Worm (Caenorhabditis elegans) whole organism, L4 larva: ENCODE results near the gene srh-183.

Experiments used
- D1046.2 ChIP-seq: fragments of 200-800 bp; sonication (Bioruptor generic); IDR thresholded peaks from 2 replicates; pipeline ENCODE4 v1.3.6; 2022; ENCODE audit warnings: missing genetic modification characterization, missing compliant biosample characterization
- F10B5.3 ChIP-seq: sonication (generic microtip); optimal IDR thresholded peaks from 2 replicates; lab custom pipeline; 2016; ENCODE audit warnings: mild to moderate bottlenecking, missing genetic modification characterization, missing compliant biosample characterization
- F37D6.2 ChIP-seq: sonication (generic microtip); optimal IDR thresholded peaks from 2 replicates; lab custom pipeline; 2016; ENCODE audit warnings: mild to moderate bottlenecking, missing genetic modification characterization, missing compliant biosample characterization
- F44E2.7 ChIP-seq: fragments of 200-800 bp; sonication (Bioruptor generic); IDR thresholded peaks from 2 replicates; pipeline ENCODE4 v2.1.2; 2022; ENCODE audit warnings: missing genetic modification characterization, missing compliant biosample characterization
- F49E8.2 ChIP-seq: sonication (generic microtip); optimal IDR thresholded peaks from 2 replicates; lab custom pipeline; 2016; ENCODE audit warnings: missing compliant biosample characterization, mild to moderate bottlenecking, missing genetic modification characterization, borderline replicate concordance
- R02D3.7 ChIP-seq: fragments of 150-350 bp; sonication (generic microtip); optimal IDR thresholded peaks from 3 replicates; lab custom pipeline; 2014; ENCODE audit warnings: missing biosample characterization, missing genetic modification characterization
- T26A8.4 ChIP-seq: fragments of 200-800 bp; sonication (Bioruptor generic); IDR thresholded peaks from 2 replicates; pipeline ENCODE4 v1.3.6; 2022; ENCODE audit warnings: missing genetic modification characterization, missing compliant biosample characterization
- Y105C5A.15 ChIP-seq: fragments of 200-800 bp; sonication (Bioruptor generic); IDR thresholded peaks from 2 replicates; pipeline ENCODE4 v1.3.6; 2022; ENCODE audit warnings: missing genetic modification characterization, missing compliant biosample characterization
- ZK546.5 ChIP-seq, 2 experiments: sonication (generic microtip); optimal IDR thresholded peaks; 2 replicates each; lab custom pipeline; 2017; ENCODE audit warnings: missing biosample characterization in 2 of 2, missing genetic modification characterization in 2 of 2
- aha-1 ChIP-seq: fragments of 150-350 bp; peaks from one replicate; lab custom pipeline; 2014; ENCODE audit warnings: missing biosample characterization, missing genetic modification characterization
- ama-1 ChIP-seq: fragments of 150-350 bp; optimal IDR thresholded peaks from 2 replicates; lab custom pipeline; 2014; ENCODE audit warnings: inconsistent platforms, mixed read lengths
- ceh-28 ChIP-seq: fragments of 150-350 bp; optimal IDR thresholded peaks from 2 replicates; lab custom pipeline; 2014; ENCODE audit warnings: missing biosample characterization, missing genetic modification reagents, missing genetic modification characterization
- ceh-44 ChIP-seq: fragments of 200-800 bp; sonication (Bioruptor generic); IDR thresholded peaks from 2 replicates; pipeline ENCODE4 v1.3.6; 2022; ENCODE audit warnings: missing genetic modification reagents, missing genetic modification characterization, missing compliant biosample characterization
- ceh-82 ChIP-seq: sonication (generic microtip); optimal IDR thresholded peaks from 2 replicates; lab custom pipeline; 2017; ENCODE audit warnings: missing biosample characterization, missing genetic modification characterization
- ctbp-1 ChIP-seq: fragments of 200-800 bp; sonication (Bioruptor generic); IDR thresholded peaks from 2 replicates; pipeline ENCODE4 v1.3.6; 2022; ENCODE audit warnings: missing genetic modification reagents, missing genetic modification characterization, missing compliant biosample characterization
- dmd-6 ChIP-seq: fragments of 200-800 bp; sonication (Bioruptor generic); IDR thresholded peaks from 2 replicates; pipeline ENCODE4 v1.3.6; 2022; ENCODE audit warnings: missing genetic modification reagents, missing genetic modification characterization, missing compliant biosample characterization
- dmd-8 ChIP-seq: fragments of 200-800 bp; sonication (Bioruptor generic); IDR thresholded peaks from 2 replicates; pipeline ENCODE4 v1.3.6; 2022; ENCODE audit warnings: missing genetic modification characterization, missing compliant biosample characterization
- dmd-9 ChIP-seq: fragments of 200-800 bp; sonication (Bioruptor generic); IDR thresholded peaks from 2 replicates; pipeline ENCODE4 v1.3.6; 2022; ENCODE audit warnings: missing genetic modification reagents, missing genetic modification characterization, missing compliant biosample characterization
- duxl-1 ChIP-seq: sonication (generic microtip); optimal IDR thresholded peaks from 2 replicates; lab custom pipeline; 2016; ENCODE audit warnings: mild to moderate bottlenecking, missing genetic modification characterization, moderate library complexity, missing compliant biosample characterization; ENCODE audit not compliant: poor library complexity
- dve-1 ChIP-seq: sonication (generic microtip); optimal IDR thresholded peaks from 2 replicates; lab custom pipeline; 2017; ENCODE audit warnings: antibody characterized with exemption, mild to moderate bottlenecking, missing genetic modification characterization, missing compliant biosample characterization; ENCODE audit not compliant: insufficient read depth
- fkh-10 ChIP-seq: fragments of 150-350 bp; optimal IDR thresholded peaks from 2 replicates; lab custom pipeline; 2014; ENCODE audit warnings: missing biosample characterization, missing genetic modification reagents, missing genetic modification characterization
- hlh-11 ChIP-seq: fragments of 200-800 bp; sonication (Bioruptor generic); optimal IDR thresholded peaks from 2 replicates; lab custom pipeline; 2018; ENCODE audit warnings: mild to moderate bottlenecking, missing genetic modification characterization, missing compliant biosample characterization
- lin-13 ChIP-seq: fragments of 150-350 bp; optimal IDR thresholded peaks from 2 replicates; lab custom pipeline; 2014; ENCODE audit warnings: missing biosample characterization, missing genetic modification reagents, missing genetic modification characterization
- lin-29 ChIP-seq: fragments of 200-800 bp; sonication (Bioruptor generic); IDR thresholded peaks from 2 replicates; pipeline ENCODE4 v1.3.6; 2022; ENCODE audit warnings: missing genetic modification reagents, missing genetic modification characterization, missing compliant biosample characterization
- lin-38 ChIP-seq: fragments of 200-800 bp; sonication (Bioruptor generic); IDR thresholded peaks from 2 replicates; pipeline ENCODE4 v1.3.6; 2022; ENCODE audit warnings: missing genetic modification reagents, missing genetic modification characterization, missing compliant biosample characterization
- lir-3 ChIP-seq: sonication (generic microtip); optimal IDR thresholded peaks from 2 replicates; lab custom pipeline; 2016; ENCODE audit warnings: mild to moderate bottlenecking, missing genetic modification characterization, missing compliant biosample characterization
- lsy-2 ChIP-seq, 2 experiments: fragments of 150-350 bp in 1 of 2; sonication (generic microtip) in 1 of 2; optimal IDR thresholded peaks; 2 replicates each; lab custom pipeline; 2014 to 2017; ENCODE audit warnings: missing biosample characterization in 2 of 2, missing genetic modification characterization in 2 of 2
- madf-9 ChIP-seq: fragments of 200-800 bp; sonication (Bioruptor generic); conservative IDR thresholded peaks from 2 replicates; pipeline ENCODE4 v1.3.6; 2022; ENCODE audit warnings: missing genetic modification reagents, missing genetic modification characterization, missing compliant biosample characterization
- mdt-29 ChIP-seq: fragments of 200-800 bp; sonication (Bioruptor generic); IDR thresholded peaks from 2 replicates; pipeline ENCODE4 v1.3.6; 2022; ENCODE audit warnings: missing genetic modification reagents, missing genetic modification characterization, missing compliant biosample characterization
- mxl-2 ChIP-seq: fragments of 200-800 bp; sonication (Bioruptor generic); conservative IDR thresholded peaks from 2 replicates; pipeline ENCODE4 v1.3.6; 2022; ENCODE audit warnings: missing genetic modification reagents, missing genetic modification characterization, missing compliant biosample characterization
- nhr-10 ChIP-seq: fragments of 150-350 bp; optimal IDR thresholded peaks from 2 replicates; lab custom pipeline; 2014; ENCODE audit warnings: missing biosample characterization, missing genetic modification characterization
- nhr-102 ChIP-seq: sonication (generic microtip); optimal IDR thresholded peaks from 2 replicates; lab custom pipeline; 2016; ENCODE audit warnings: mild to moderate bottlenecking, missing genetic modification characterization, moderate library complexity, missing compliant biosample characterization
- nhr-111 ChIP-seq: fragments of 200-800 bp; sonication (Bioruptor generic); optimal IDR thresholded peaks from 2 replicates; lab custom pipeline; 2018; ENCODE audit warnings: mild to moderate bottlenecking, missing genetic modification characterization, missing compliant biosample characterization
- nhr-77 ChIP-seq: fragments of 150-350 bp; optimal IDR thresholded peaks from 2 replicates; lab custom pipeline; 2014; ENCODE audit warnings: missing biosample characterization, missing genetic modification characterization
- tag-97 ChIP-seq: fragments of 200-800 bp; sonication (Bioruptor generic); IDR thresholded peaks from 2 replicates; pipeline ENCODE4 v1.3.6; 2022; ENCODE audit warnings: missing genetic modification characterization, missing compliant biosample characterization
- unc-39 ChIP-seq: sonication (generic microtip); optimal IDR thresholded peaks from 2 replicates; lab custom pipeline; 2017; ENCODE audit warnings: missing biosample characterization, missing genetic modification characterization
- unc-62 ChIP-seq, 3 experiments: fragments of 150-350 bp in 1 of 3; sonication (generic microtip); optimal IDR thresholded peaks in 2 of 3; peaks in 1 of 3; 1 replicate in 1 of 3; 2 replicates in 2 of 3; lab custom pipeline; 2014 to 2017; ENCODE audit warnings: missing biosample characterization in 3 of 3, missing genetic modification characterization in 3 of 3, missing genetic modification reagents in 3 of 3, missing genotype in 1 of 3
- vab-7 ChIP-seq: fragments of 200-800 bp; sonication (Bioruptor generic); IDR thresholded peaks from 2 replicates; pipeline ENCODE4 v1.3.6; 2022; ENCODE audit warnings: missing genetic modification reagents, missing genetic modification characterization, missing compliant biosample characterization
- zag-1 ChIP-seq: fragments of 150-350 bp; optimal IDR thresholded peaks from 2 replicates; lab custom pipeline; 2014; ENCODE audit warnings: missing biosample characterization, missing genetic modification characterization
- zfp-2 ChIP-seq: sonication (generic microtip); optimal IDR thresholded peaks from 2 replicates; lab custom pipeline; 2016; ENCODE audit warnings: mild to moderate bottlenecking, missing genetic modification characterization, missing compliant biosample characterization
- ztf-7 ChIP-seq: fragments of 150-350 bp; optimal IDR thresholded peaks from 2 replicates; lab custom pipeline; 2014; ENCODE audit warnings: missing biosample characterization, missing genetic modification characterization

The srh-183 gene

DNA sequence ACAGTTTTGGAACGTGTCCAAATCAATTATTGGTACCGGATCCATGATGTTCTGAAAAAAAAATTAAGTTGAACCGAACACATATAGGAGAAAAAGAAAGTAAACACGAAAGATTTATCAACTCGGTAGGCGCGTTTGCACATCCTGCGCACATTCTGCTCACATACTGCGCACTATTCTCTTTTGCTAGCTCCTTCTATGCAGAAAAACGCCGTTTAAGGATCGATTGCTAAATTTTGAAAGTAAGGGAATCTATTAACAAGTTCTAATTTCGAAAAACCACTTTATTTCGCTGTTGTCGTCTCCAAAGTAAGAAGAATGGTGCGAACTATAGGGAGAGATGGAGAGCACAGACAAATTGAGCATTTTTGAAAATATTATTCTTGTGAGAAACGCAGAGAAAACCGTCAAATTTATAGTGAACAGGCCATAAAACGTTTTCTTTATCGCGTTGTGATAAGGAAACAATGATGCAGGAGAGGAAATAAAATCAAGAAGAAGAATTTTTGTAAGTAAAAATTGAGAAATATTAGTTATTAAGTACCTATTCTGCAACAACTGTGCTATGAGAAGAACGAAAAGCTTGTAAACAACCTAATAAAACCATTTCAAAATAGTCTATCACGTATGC is 3.8 kb upstream of the srh-183 start, which contains the start of gene Y60A3A.24 (continued):
- TF ChIP-seq ztf-7 (tag; lab: Kevin White, UChicago) (no peak), madf-9 (no peak), F10B5.3 (tag; lab: Kevin White, UChicago) (no peak), mdt-29 (GFP tag; lab: Robert Waterston, UW) (no peak), dmd-8 (no peak), nhr-77 (tag; lab: Kevin White, UChicago) (peak; percentile 16), D1046.2 (GFP tag; lab: Robert Waterston, UW) (no peak), dmd-6 (GFP tag; lab: Robert Waterston, UW) (no peak), nhr-102 (no peak), lin-13 (GFP tag; lab: Kevin White, UChicago) (no peak), unc-39 (tag; lab: Kevin White, UChicago) (no peak), ceh-82 (tag; lab: Kevin White, UChicago) (no peak), ama-1 (no peak), lin-38 (GFP tag; lab: Robert Waterston, UW) (no peak), fkh-10 (GFP tag; lab: Kevin White, UChicago) (no peak), mxl-2 (GFP tag; lab: Robert Waterston, UW) (no peak), Y105C5A.15 (GFP tag; lab: Robert Waterston, UW) (no peak), dve-1 (tag; lab: Kevin White, UChicago) (peak; percentile 56), ceh-28 (tag; lab: Kevin White, UChicago) (no peak), F37D6.2 (tag; lab: Kevin White, UChicago) (no peak), ZK546.5 (tag; optimal IDR thresholded peaks at IDR 0.05; lab: Kevin White, UChicago) (no peak), F44E2.7 (no peak), zag-1 (no peak), F49E8.2 (no peak), R02D3.7 (tag; lab: Kevin White, UChicago) (no peak), lsy-2 (tag; optimal IDR thresholded peaks at IDR 0.05; lab: Kevin White, UChicago) (no peak), hlh-11 (tag; lab: Kevin White, UChicago) (peak; percentile 38), nhr-10 (tag; lab: Kevin White, UChicago) (no peak), tag-97 (GFP tag; lab: Robert Waterston, UW) (no peak), nhr-111 (no peak), duxl-1 (tag; lab: Kevin White, UChicago) (no peak), lir-3 (tag; lab: Kevin White, UChicago) (no peak), dmd-9 (no peak), zfp-2 (tag; lab: Kevin White, UChicago) (no peak)

DNA sequence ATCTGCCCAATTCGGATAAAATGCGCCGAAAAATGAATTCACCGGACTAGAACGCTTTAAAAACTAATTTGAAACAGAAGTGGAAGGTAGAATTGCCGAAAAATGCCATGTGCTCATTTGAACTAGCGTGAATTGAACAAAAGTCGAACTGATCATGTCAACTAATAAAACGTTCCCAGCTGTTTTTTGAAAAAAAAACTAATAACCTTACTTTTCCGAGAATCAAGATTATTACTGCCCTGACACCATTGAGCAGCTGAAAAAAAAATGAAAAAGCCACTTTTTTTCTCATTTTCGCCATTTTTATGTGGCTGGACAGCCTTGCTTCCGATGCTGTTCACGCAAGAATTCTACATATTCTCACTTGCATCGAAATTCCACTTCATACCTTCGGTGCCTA is 5.1 kb downstream of the srh-183 start, which contains the start of gene srh-173:
Gene srh-173, plus strand, starts transcription at position 301 of the 400 bp plus-strand sequence.
- TF ChIP-seq T26A8.4 (GFP tag; lab: Robert Waterston, UW) (no peak), ceh-44 (no peak), unc-62 (GFP tag; optimal IDR thresholded peaks at IDR 0.05 in 1 of 2; lab: Kevin White, UChicago) (peak in 1 of 2 experiments; percentile 35), unc-62 (tag; optimal IDR thresholded peaks at IDR 0.05; lab: Kevin White, UChicago) (no peak), ctbp-1 (GFP tag; lab: Robert Waterston, UW) (no peak)

DNA sequence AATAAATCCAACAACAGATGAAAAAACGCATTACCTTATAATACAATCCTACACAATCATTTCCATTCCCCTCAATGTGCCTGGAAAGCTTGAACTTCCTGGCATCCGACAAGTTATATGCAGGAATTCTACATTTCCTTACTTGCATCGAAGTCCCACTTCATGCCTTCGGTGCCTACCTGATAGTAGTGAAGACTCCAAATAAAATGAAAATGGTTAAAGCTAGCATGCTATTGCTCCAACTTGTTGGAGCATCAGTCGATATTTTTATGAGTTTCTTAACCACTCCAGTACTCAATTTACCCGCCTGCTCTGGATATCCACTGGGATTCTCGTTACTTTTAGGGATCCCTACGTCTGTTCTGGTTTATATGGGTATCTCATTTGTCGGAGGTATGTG is 12.5 kb downstream of the srh-183 start, which contains the start of gene srh-171:
Gene srh-171, plus strand, starts transcription at position 75 of the 400 bp plus-strand sequence.
- no peak for TF ChIP-seq aha-1 (tag; lab: Kevin White, UChicago)
- TF ChIP-seq fkh-10 (GFP tag; lab: Kevin White, UChicago) = no peak
- TF ChIP-seq lin-29 (GFP tag; lab: Robert Waterston, UW) = no peak
- no peak for TF ChIP-seq F44E2.7
- TF ChIP-seq vab-7 = no peak
